Fruit fly (Drosophila melanogaster): ENCODE measurements around the gene RagA-B.

The RagA-B gene

DNA sequence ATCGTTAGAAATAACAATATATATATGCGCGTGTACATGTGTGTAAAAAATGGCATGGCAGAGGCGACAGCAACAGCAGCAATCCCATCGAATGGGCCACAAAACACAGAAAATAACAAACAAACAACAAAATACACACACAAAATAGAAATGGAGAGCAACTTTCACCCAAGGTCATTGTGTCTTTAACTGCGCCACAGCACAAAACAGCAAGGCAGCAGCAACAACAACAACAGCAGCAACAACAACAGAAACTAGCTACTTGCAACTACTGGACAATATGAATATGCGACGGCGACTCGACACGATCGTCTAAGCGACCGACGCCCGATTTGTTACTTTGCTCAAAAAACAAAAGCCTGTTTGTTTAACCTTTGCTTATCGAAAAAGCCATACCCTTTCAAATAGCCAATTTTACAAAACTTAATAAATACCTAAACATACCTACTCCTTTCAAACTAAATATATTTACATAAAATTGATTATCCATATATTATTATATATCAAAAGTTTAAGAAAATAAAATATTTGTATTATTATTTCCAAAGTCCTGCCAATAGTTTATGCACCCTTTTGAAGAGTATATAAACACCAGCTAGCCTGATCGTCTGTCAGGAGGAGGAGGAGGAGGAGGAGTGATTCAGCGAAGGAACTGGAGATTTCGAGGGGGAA lies 36.2 kb downstream of the RagA-B start (continued):
- no peak for TF ChIP-seq NC2β (GFP tag; optimal IDR thresholded peaks at IDR 0.05)
- TF ChIP-seq unpg (GFP tag; optimal IDR thresholded peaks at IDR 0.05) = peak; percentile 19
- TF ChIP-seq CG17359 (tag; optimal IDR thresholded peaks at IDR 0.05) = peak; percentile 28
- TF ChIP-seq CG2202 (tag; optimal IDR thresholded peaks at IDR 0.05) = no peak
- peak; percentile 50 for TF ChIP-seq CG10979 (tag; optimal IDR thresholded peaks at IDR 0.05)
- no peak for TF ChIP-seq luna (GFP tag; optimal IDR thresholded peaks at IDR 0.05)
- peak; percentile 54 for TF ChIP-seq dmrt99B (tag; optimal IDR thresholded peaks at IDR 0.05)
- 0 out of 3 replicates have a peak, but pooled peaks have one; percentile 17 for TF ChIP-seq row (GFP tag; IDR thresholded peaks at IDR 0.05)
- TF ChIP-seq D (optimal IDR thresholded peaks at IDR 0.05) = no peak
- peak; percentile 3 for TF ChIP-seq D (GFP tag; optimal IDR thresholded peaks at IDR 0.05)
- no peak for TF ChIP-seq Jarid2 (GFP tag; optimal IDR thresholded peaks at IDR 0.05)
- no peak for TF ChIP-seq oc (tag; optimal IDR thresholded peaks at IDR 0.05)
- TF ChIP-seq CG4707 (GFP tag; optimal IDR thresholded peaks at IDR 0.05) = no peak
- peak; percentile 66 for TF ChIP-seq Sox102F (GFP tag; optimal IDR thresholded peaks at IDR 0.05)
- peak; percentile 17 for TF ChIP-seq CG12391 (tag; optimal IDR thresholded peaks at IDR 0.05)
- no peak for TF ChIP-seq ab (GFP tag; optimal IDR thresholded peaks at IDR 0.05)
- no peak for TF ChIP-seq Atf3 (GFP tag; optimal IDR thresholded peaks at IDR 0.05)
- peak; percentile 17 for TF ChIP-seq CG10267 (tag; optimal IDR thresholded peaks at IDR 0.05)
- TF ChIP-seq CG17829 (tag; optimal IDR thresholded peaks at IDR 0.05) = peak; percentile 13
- peak; percentile 58 for TF ChIP-seq CG11504 (tag; optimal IDR thresholded peaks at IDR 0.05)
- no peak for TF ChIP-seq Nf-YB (GFP tag; optimal IDR thresholded peaks at IDR 0.05)
- peak; percentile 85 for TF ChIP-seq D19A (tag; optimal IDR thresholded peaks at IDR 0.05)
- peak; percentile 24 for TF ChIP-seq CG15601 (tag; optimal IDR thresholded peaks at IDR 0.05)
- no peak for TF ChIP-seq Bgb (GFP tag; IDR thresholded peaks at IDR 0.05; ENCODE audit: partially characterized antibody)
- TF ChIP-seq CG12071 (GFP tag; optimal IDR thresholded peaks at IDR 0.05) = no peak
- peak in 1 of 2 experiments; percentile 33 for TF ChIP-seq Hr51 (GFP tag; optimal IDR thresholded peaks at IDR 0.05)
- TF ChIP-seq CG16863 (GFP tag; optimal IDR thresholded peaks at IDR 0.05) = no peak
- TF ChIP-seq z (GFP tag; IDR thresholded peaks at IDR 0.05) = no peak
- peak; percentile 49; the same call in 1 of the 2 replicates for TF ChIP-seq CG31441 (GFP tag; IDR thresholded peaks at IDR 0.05)
- 0 out of 2 replicates have a peak, but pooled peaks have one; percentile 14 for TF ChIP-seq Drgx (GFP tag; IDR thresholded peaks at IDR 0.05)
- TF ChIP-seq croc (GFP tag; conservative IDR thresholded peaks at IDR 0.05) = no peak
- TF ChIP-seq CG18262 (tag; optimal IDR thresholded peaks at IDR 0.05) = peak; percentile 58
- TF ChIP-seq Oli (tag; optimal IDR thresholded peaks at IDR 0.05) = peak; percentile 11
- TF ChIP-seq grau (tag; optimal IDR thresholded peaks at IDR 0.05) = peak; percentile 15
- TF ChIP-seq CG34224 (GFP tag; IDR thresholded peaks at IDR 0.05; ENCODE audit: partially characterized antibody) = no peak
- TF ChIP-seq zen2 (GFP tag; IDR thresholded peaks at IDR 0.05; ENCODE audit: partially characterized antibody) = no peak
- 0 out of 3 replicates have a peak, but pooled peaks have one; percentile 12 for TF ChIP-seq CG34422 (GFP tag; IDR thresholded peaks at IDR 0.05)
- no peak for TF ChIP-seq ken (GFP tag; IDR thresholded peaks at IDR 0.05)
- peak; percentile 25 for TF ChIP-seq Sox100B (GFP tag; optimal IDR thresholded peaks at IDR 0.05)
- peak; percentile 86 for TF ChIP-seq kni (GFP tag; optimal IDR thresholded peaks at IDR 0.05)
- TF ChIP-seq gem (tag; optimal IDR thresholded peaks at IDR 0.05) = peak; percentile 56
- TF ChIP-seq CG8924 (tag; optimal IDR thresholded peaks at IDR 0.05) = peak; percentile 22
